Fruit fly (Drosophila melanogaster) whole organism, embryonic: ENCODE results near the gene anox.

Experiments
- Antp ChIP-seq: fragments of 200-800 bp; sonication (Bioruptor generic); optimal IDR thresholded peaks from 3 replicates; lab custom pipeline; 2016; ENCODE audit warnings: missing biosample characterization, missing genetic modification characterization
- CG10147 ChIP-seq: fragments of 200-800 bp; sonication (Bioruptor generic); optimal IDR thresholded peaks from 2 replicates; lab custom pipeline; 2019; ENCODE audit warnings: missing biosample characterization, mild to moderate bottlenecking, missing genetic modification characterization, moderate library complexity
- CG10209 ChIP-seq: fragments of 200-800 bp; sonication (Bioruptor generic); optimal IDR thresholded peaks from 3 replicates; lab custom pipeline; 2017; ENCODE audit warnings: missing biosample characterization, mild to moderate bottlenecking, missing genetic modification characterization, missing genetic modification reagents
- CG10462 ChIP-seq: fragments of 200-800 bp; sonication (Bioruptor generic); optimal IDR thresholded peaks from 2 replicates; lab custom pipeline; 2016; ENCODE audit warnings: missing biosample characterization, missing genetic modification characterization
- CG11723 ChIP-seq: fragments of 200-800 bp; sonication (Bioruptor generic); optimal IDR thresholded peaks from 2 replicates; lab custom pipeline; 2017; ENCODE audit warnings: missing biosample characterization, mild to moderate bottlenecking, missing genetic modification characterization
- CG12104 ChIP-seq: fragments of 200-800 bp; sonication (Bioruptor generic); optimal IDR thresholded peaks from 3 replicates; lab custom pipeline; 2016; ENCODE audit warnings: missing biosample characterization, missing genetic modification characterization
- CG17912 ChIP-seq: fragments of 200-800 bp; sonication (Bioruptor generic); optimal IDR thresholded peaks from 2 replicates; lab custom pipeline; 2018; ENCODE audit warnings: missing biosample characterization, mild to moderate bottlenecking, missing genetic modification characterization
- CG18011 ChIP-seq: fragments of 200-800 bp; sonication (Bioruptor generic); optimal IDR thresholded peaks from 2 replicates; lab custom pipeline; 2017; ENCODE audit warnings: missing biosample characterization, missing genetic modification characterization, mild to moderate bottlenecking, moderate library complexity, missing genotype
- CG1832 ChIP-seq: fragments of 200-800 bp; sonication (Bioruptor generic); optimal IDR thresholded peaks from 2 replicates; lab custom pipeline; 2017; ENCODE audit warnings: missing biosample characterization, mild to moderate bottlenecking, missing genetic modification characterization, inconsistent platforms
- CG2712 ChIP-seq: fragments of 200-800 bp; optimal IDR thresholded peaks from 3 replicates; lab custom pipeline; 2019; ENCODE audit warnings: missing biosample characterization, mild to moderate bottlenecking, missing genetic modification characterization, moderate library complexity
- CG2889 ChIP-seq: fragments of 200-800 bp; sonication (Bioruptor generic); IDR thresholded peaks from 3 replicates; pipeline ENCODE4 v1.3.6; 2022; ENCODE audit warnings: missing biosample characterization, missing genetic modification characterization
- CG30431 ChIP-seq: fragments of 200-800 bp; sonication (Bioruptor generic); optimal IDR thresholded peaks from 2 replicates; lab custom pipeline; 2017; ENCODE audit warnings: missing biosample characterization, missing genetic modification characterization
- CG31365 ChIP-seq: fragments of 200-800 bp; sonication (Bioruptor generic); optimal IDR thresholded peaks from 2 replicates; lab custom pipeline; 2018; ENCODE audit warnings: missing biosample characterization, mild to moderate bottlenecking, missing genetic modification characterization
- CG33213 ChIP-seq: fragments of 200-800 bp; sonication (Bioruptor generic); optimal IDR thresholded peaks from 3 replicates; lab custom pipeline; 2016; ENCODE audit warnings: missing biosample characterization, missing genetic modification characterization
- CG33557 ChIP-seq: fragments of 200-800 bp; sonication (Bioruptor generic); optimal IDR thresholded peaks from 2 replicates; lab custom pipeline; 2019; ENCODE audit warnings: missing biosample characterization, mild to moderate bottlenecking, missing genetic modification characterization, moderate library complexity
- CG34422 ChIP-seq: fragments of 200-800 bp; sonication (Bioruptor generic); IDR thresholded peaks from 3 replicates; pipeline ENCODE4 v1.3.6; 2022; ENCODE audit warnings: missing biosample characterization, missing genetic modification characterization
- CG6683 ChIP-seq: fragments of 200-800 bp; sonication (Bioruptor generic); optimal IDR thresholded peaks from 2 replicates; lab custom pipeline; 2017; ENCODE audit warnings: missing biosample characterization, mild to moderate bottlenecking, missing genetic modification characterization, missing genetic modification reagents
- CG6689 ChIP-seq: fragments of 200-800 bp; sonication (Bioruptor generic); IDR thresholded peaks from 2 replicates; pipeline ENCODE4 v1.3.6; 2022; ENCODE audit warnings: missing biosample characterization, missing genetic modification characterization
- CG7372 ChIP-seq: fragments of 200-800 bp; sonication (Bioruptor generic); IDR thresholded peaks from 2 replicates; pipeline ENCODE4 v1.3.6; 2022; ENCODE audit warnings: missing biosample characterization, missing genetic modification characterization
- CG7786 ChIP-seq: fragments of 200-800 bp; sonication (Bioruptor generic); optimal IDR thresholded peaks from 2 replicates; lab custom pipeline; 2016; ENCODE audit warnings: missing biosample characterization, missing genetic modification characterization
- E2f1 ChIP-seq: fragments of 200-800 bp; sonication (Bioruptor generic); IDR thresholded peaks from 2 replicates; pipeline ENCODE4 v1.3.6; 2022; ENCODE audit warnings: missing biosample characterization, missing genetic modification characterization
- Eip74EF ChIP-seq, 2 experiments: fragments of 200-800 bp in 1 of 2; fragments of >200 bp in 1 of 2; sonication (Bioruptor generic) in 1 of 2; optimal IDR thresholded peaks; 2 replicates each; lab custom pipeline; 2017 to 2019; ENCODE audit warnings: missing biosample characterization in 2 of 2, missing genetic modification characterization in 2 of 2, mild to moderate bottlenecking in 1 of 2, moderate library complexity in 1 of 2
- Gsc ChIP-seq: fragments of 200-800 bp; sonication (Bioruptor generic); IDR thresholded peaks from 2 replicates; pipeline ENCODE4 v1.3.6; 2022; ENCODE audit warnings: missing biosample characterization, missing genetic modification characterization
- Hand ChIP-seq: fragments of 200-800 bp; sonication (Bioruptor generic); optimal IDR thresholded peaks from 2 replicates; lab custom pipeline; 2017; ENCODE audit warnings: mild to moderate bottlenecking, missing biosample characterization, missing genetic modification reagents, missing genetic modification characterization
- Mad ChIP-seq: fragments of 200-800 bp; sonication (Bioruptor generic); optimal IDR thresholded peaks from 2 replicates; lab custom pipeline; 2016; ENCODE audit warnings: missing biosample characterization, missing genetic modification characterization
- Nf-YB ChIP-seq: fragments of 200-800 bp; sonication (Bioruptor generic); optimal IDR thresholded peaks from 3 replicates; lab custom pipeline; 2019; ENCODE audit warnings: missing biosample characterization, mild to moderate bottlenecking, missing genetic modification characterization, moderate library complexity
- Nf-YC ChIP-seq: fragments of 200-800 bp; optimal IDR thresholded peaks from 3 replicates; lab custom pipeline; 2019; ENCODE audit warnings: missing biosample characterization, mild to moderate bottlenecking, missing genetic modification characterization, moderate library complexity
- Tbp ChIP-seq: fragments of >200 bp; optimal IDR thresholded peaks from 2 replicates; lab custom pipeline; 2018; ENCODE audit warnings: missing biosample characterization, missing genetic modification characterization
- bcd ChIP-seq: fragments of 200-800 bp; sonication (Bioruptor generic); optimal IDR thresholded peaks from 2 replicates; lab custom pipeline; 2017; ENCODE audit warnings: missing biosample characterization, mild to moderate bottlenecking, missing genetic modification characterization
- bowl ChIP-seq: fragments of 200-800 bp; sonication (Bioruptor generic); IDR thresholded peaks from 2 replicates; pipeline ENCODE4 v1.3.6; 2022; ENCODE audit warnings: missing biosample characterization, missing genetic modification characterization
- dati ChIP-seq: fragments of 200-800 bp; sonication (Bioruptor generic); IDR thresholded peaks from 2 replicates; pipeline ENCODE4 v1.3.6; 2022; ENCODE audit warnings: missing biosample characterization, missing genetic modification characterization
- fd102C ChIP-seq: fragments of 200-800 bp; sonication (Bioruptor generic); optimal IDR thresholded peaks from 2 replicates; lab custom pipeline; 2018; ENCODE audit warnings: missing biosample characterization, mild to moderate bottlenecking, missing genetic modification characterization, moderate library complexity
- gcm2 ChIP-seq: fragments of 200-800 bp; sonication (Bioruptor generic); optimal IDR thresholded peaks from 2 replicates; lab custom pipeline; 2016; ENCODE audit warnings: missing biosample characterization, missing genetic modification characterization
- inv ChIP-seq: fragments of 200-800 bp; sonication (Bioruptor generic); IDR thresholded peaks from 2 replicates; pipeline ENCODE4 v1.3.6; 2022; ENCODE audit warnings: missing biosample characterization, missing genetic modification characterization; ENCODE audit not compliant: partially characterized antibody
- jigr1 ChIP-seq: fragments of 200-800 bp; sonication (Bioruptor generic); IDR thresholded peaks from 3 replicates; pipeline ENCODE4 v1.3.6; 2022; ENCODE audit warnings: missing biosample characterization, missing genetic modification characterization
- kah ChIP-seq: fragments of 200-800 bp; sonication (Bioruptor generic); optimal IDR thresholded peaks from 2 replicates; lab custom pipeline; 2018; ENCODE audit warnings: missing biosample characterization, mild to moderate bottlenecking, missing genetic modification characterization
- ken ChIP-seq: fragments of 200-800 bp; sonication (Bioruptor generic); IDR thresholded peaks from 3 replicates; pipeline ENCODE4 v1.3.6; 2022; ENCODE audit warnings: missing biosample characterization, missing genetic modification characterization
- lab ChIP-seq: fragments of 200-800 bp; sonication (Bioruptor generic); optimal IDR thresholded peaks from 3 replicates; lab custom pipeline; 2017; ENCODE audit warnings: missing biosample characterization, missing genetic modification characterization, mild to moderate bottlenecking, moderate library complexity, missing genetic modification reagents
- luna ChIP-seq: fragments of 200-800 bp; sonication (Bioruptor generic); optimal IDR thresholded peaks from 2 replicates; lab custom pipeline; 2016; ENCODE audit warnings: missing biosample characterization, missing genetic modification characterization
- mirr ChIP-seq: fragments of 200-800 bp; sonication (Bioruptor generic); optimal IDR thresholded peaks from 3 replicates; lab custom pipeline; 2018; ENCODE audit warnings: missing biosample characterization, mild to moderate bottlenecking, missing genetic modification characterization
- pum ChIP-seq: fragments of 200-800 bp; sonication (Bioruptor generic); optimal IDR thresholded peaks from 2 replicates; lab custom pipeline; 2016; ENCODE audit warnings: missing biosample characterization, missing genetic modification characterization
- rib ChIP-seq: fragments of 200-800 bp; sonication (Bioruptor generic); IDR thresholded peaks from 2 replicates; pipeline ENCODE4 v1.3.6; 2022; ENCODE audit warnings: missing biosample characterization, missing genetic modification characterization
- salm ChIP-seq: fragments of 200-800 bp; sonication (Bioruptor generic); optimal IDR thresholded peaks from 2 replicates; lab custom pipeline; 2018; ENCODE audit warnings: missing biosample characterization, mild to moderate bottlenecking, missing genetic modification characterization
- sima ChIP-seq: fragments of 200-800 bp; sonication (Bioruptor generic); optimal IDR thresholded peaks from 2 replicates; lab custom pipeline; 2016; ENCODE audit warnings: missing biosample characterization, missing genetic modification characterization
- slou ChIP-seq: fragments of 200-800 bp; sonication (Bioruptor generic); optimal IDR thresholded peaks from 3 replicates; lab custom pipeline; 2016; ENCODE audit warnings: missing biosample characterization, missing genetic modification characterization
- sr ChIP-seq: fragments of 200-800 bp; sonication (Bioruptor generic); IDR thresholded peaks from 3 replicates; pipeline ENCODE4 v1.3.6; 2022; ENCODE audit warnings: missing biosample characterization, missing genetic modification characterization
- tap ChIP-seq: fragments of 200-800 bp; optimal IDR thresholded peaks from 3 replicates; lab custom pipeline; 2019; ENCODE audit warnings: missing biosample characterization, mild to moderate bottlenecking, missing genetic modification characterization, moderate library complexity
- twi ChIP-seq: fragments of 200-800 bp; optimal IDR thresholded peaks from 2 replicates; lab custom pipeline; 2019; ENCODE audit warnings: missing biosample characterization, mild to moderate bottlenecking, missing genetic modification characterization, moderate library complexity
- vvl ChIP-seq: fragments of 200-800 bp; sonication (Bioruptor generic); IDR thresholded peaks from 2 replicates; pipeline ENCODE4 v1.3.6; 2022; ENCODE audit warnings: missing biosample characterization, missing genetic modification characterization

The anox gene

DNA sequence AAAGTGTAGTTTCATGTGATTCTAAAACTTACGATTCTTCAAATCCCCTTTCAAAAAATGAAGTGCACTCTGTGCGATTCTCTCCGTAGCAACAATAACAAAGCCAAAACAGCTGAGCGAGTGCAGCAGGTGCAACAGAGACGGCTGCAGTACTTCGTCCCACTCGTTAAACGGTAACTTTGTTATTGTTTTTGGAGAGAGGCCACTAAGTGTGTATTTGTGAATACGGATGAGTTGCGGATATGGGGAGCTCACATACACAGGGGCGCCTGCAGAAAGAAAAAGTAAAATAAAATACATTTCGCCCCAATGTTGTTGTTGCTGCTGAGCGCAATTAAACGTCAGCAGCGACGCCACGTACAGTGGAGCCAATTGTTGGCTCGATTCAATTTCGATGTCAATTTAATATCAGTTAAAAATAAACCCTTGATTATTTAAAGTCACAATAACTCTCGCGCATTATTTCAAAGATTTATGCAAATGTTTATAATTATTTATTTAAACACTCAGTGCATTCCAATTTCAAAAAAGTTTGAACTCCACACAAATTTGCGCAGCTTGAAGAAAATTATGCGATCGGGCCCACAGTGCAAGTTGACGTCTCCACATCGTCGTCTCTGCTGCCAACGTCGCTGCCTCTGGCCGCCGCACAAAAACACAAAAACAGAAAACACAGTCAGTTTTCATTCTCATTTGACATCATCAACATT is 48.4 kb upstream of the anox start (continued):
- TF ChIP-seq pum (GFP tag; lab: Kevin White, UChicago) (peak; percentile 92), jigr1 (peak; percentile 93), CG30431 (GFP tag; lab: Kevin White, UChicago) (peak; percentile 95), lab (GFP tag; lab: Kevin White, UChicago) (peak; percentile 99), tap (peak; percentile 98), CG6689 (GFP tag; lab: Robert Waterston, UW) (peak; percentile 97), inv (0 out of 2 replicates have a peak, but pooled peaks have one; percentile 20), Nf-YB (GFP tag; lab: Kevin White, UChicago) (peak; percentile 86), CG1832 (GFP tag; lab: Kevin White, UChicago) (no peak), CG11723 (peak; percentile 98), CG33213 (GFP tag; lab: Kevin White, UChicago) (peak; percentile 91), slou (GFP tag; lab: Kevin White, UChicago) (peak; percentile 95), Eip74EF (GFP tag; optimal IDR thresholded peaks at IDR 0.05; lab: Kevin White, UChicago) (peak in 1 of 2 experiments; percentile 97), CG33557 (GFP tag; lab: Kevin White, UChicago) (peak; percentile 95), CG17912 (GFP tag; lab: Kevin White, UChicago) (peak; percentile 94), ken (GFP tag; lab: Robert Waterston, UW) (peak; percentile 94), rib (GFP tag; lab: Robert Waterston, UW) (peak; percentile 97), CG2889 (GFP tag; lab: Robert Waterston, UW) (peak; percentile 92), CG10147 (GFP tag; lab: Kevin White, UChicago) (peak; percentile 96), bowl (GFP tag; lab: Robert Waterston, UW) (peak; percentile 91), CG7372 (GFP tag; lab: Robert Waterston, UW) (peak; percentile 95), salm (tag; lab: Kevin White, UChicago) (peak; percentile 97), CG12104 (GFP tag; lab: Kevin White, UChicago) (peak; percentile 99), mirr (peak; percentile 97), CG34422 (GFP tag; lab: Robert Waterston, UW) (peak; percentile 97), E2f1 (GFP tag; lab: Robert Waterston, UW) (peak; percentile 96), CG18011 (GFP tag; lab: Kevin White, UChicago) (peak; percentile 90), CG6683 (GFP tag; lab: Kevin White, UChicago) (peak; percentile 96), CG31365 (peak; percentile 88), fd102C (GFP tag; lab: Kevin White, UChicago) (peak; percentile 43), sima (GFP tag; lab: Kevin White, UChicago) (peak; percentile 85), bcd (GFP tag; lab: Kevin White, UChicago) (peak; percentile 99), Mad (GFP tag; lab: Kevin White, UChicago) (peak; percentile 98), CG10209 (GFP tag; lab: Kevin White, UChicago) (peak; percentile 98), CG7786 (GFP tag; lab: Kevin White, UChicago) (peak; percentile 96), Gsc (GFP tag; lab: Robert Waterston, UW) (peak; percentile 93), CG10462 (GFP tag; lab: Kevin White, UChicago) (peak; percentile 91), Hand (GFP tag; lab: Kevin White, UChicago) (peak; percentile 96), Antp (GFP tag; lab: Kevin White, UChicago) (peak; percentile 92), luna (GFP tag; lab: Kevin White, UChicago) (peak; percentile 64), CG2712 (tag; lab: Kevin White, UChicago) (peak; percentile 97), Nf-YC (tag; lab: Kevin White, UChicago) (peak; percentile 93), gcm2 (GFP tag; lab: Kevin White, UChicago) (peak; percentile 93), vvl (peak; percentile 97), kah (GFP tag; lab: Kevin White, UChicago) (peak; percentile 95), dati (GFP tag; lab: Robert Waterston, UW) (peak; percentile 82), Tbp (no peak), twi (peak; percentile 95), sr (peak; percentile 72)
